Fruit fly (Drosophila melanogaster) whole organism, wandering third instar larva: ENCODE results near the gene plx.

Source experiments
- CG32264 ChIP-seq: fragments of 200-800 bp; sonication (Bioruptor generic); optimal IDR thresholded peaks from 2 replicates; lab custom pipeline; 2016; ENCODE audit warnings: missing biosample characterization, missing genetic modification characterization
- CG9705 ChIP-seq: fragments of 200-800 bp; sonication (Bioruptor generic); optimal IDR thresholded peaks from 2 replicates; lab custom pipeline; 2018; ENCODE audit warnings: missing biosample characterization, mild to moderate bottlenecking, missing genetic modification characterization
- CrebA ChIP-seq: fragments of 200-800 bp; sonication (Bioruptor generic); optimal IDR thresholded peaks from 2 replicates; lab custom pipeline; 2016; ENCODE audit warnings: missing biosample characterization, mild to moderate bottlenecking, missing genetic modification characterization, borderline replicate concordance
- Dif ChIP-seq: fragments of 200-275, 200-300 bp; sonication (Bioruptor generic); optimal IDR thresholded peaks from 2 replicates; lab custom pipeline; 2018; ENCODE audit warnings: missing biosample characterization, missing genetic modification characterization; ENCODE audit not compliant: partially characterized antibody
- GATAd ChIP-seq: sonication (Bioruptor generic); optimal IDR thresholded peaks from 2 replicates; lab custom pipeline; 2016; ENCODE audit warnings: missing biosample characterization, missing genetic modification characterization
- HLH106 ChIP-seq: fragments of 200-800 bp; optimal IDR thresholded peaks from 3 replicates; lab custom pipeline; 2019; ENCODE audit warnings: missing biosample characterization, mild to moderate bottlenecking, missing genetic modification characterization, moderate library complexity
- Hnf4 ChIP-seq: fragments of 200-800 bp; sonication (Bioruptor generic); optimal IDR thresholded peaks from 2 replicates; lab custom pipeline; 2016; ENCODE audit warnings: missing biosample characterization, mild to moderate bottlenecking, missing genetic modification characterization
- Hr78 ChIP-seq: fragments of >200 bp; optimal IDR thresholded peaks from 2 replicates; lab custom pipeline; 2017; ENCODE audit warnings: missing biosample characterization, missing genetic modification characterization
- Hr83 ChIP-seq: fragments of 200-300 bp; sonication (Bioruptor generic); optimal IDR thresholded peaks from 2 replicates; lab custom pipeline; 2016; ENCODE audit warnings: missing biosample characterization, mild to moderate bottlenecking, missing genetic modification characterization, moderate library complexity; ENCODE audit not compliant: poor library complexity, severe bottlenecking
- Jra ChIP-seq: sonication (Bioruptor generic); optimal IDR thresholded peaks from 2 replicates; lab custom pipeline; 2016; ENCODE audit warnings: missing biosample characterization, missing genetic modification characterization
- Mio ChIP-seq: sonication (Bioruptor generic); optimal IDR thresholded peaks from 2 replicates; lab custom pipeline; 2016; ENCODE audit warnings: missing biosample characterization, missing genetic modification characterization
- Myc ChIP-seq: fragments of >200 bp; optimal IDR thresholded peaks from 2 replicates; lab custom pipeline; 2017
- N ChIP-seq: fragments of >200 bp; optimal IDR thresholded peaks from 2 replicates; lab custom pipeline; 2018; ENCODE audit warnings: missing biosample characterization, missing external identifiers, missing genetic modification characterization
- OdsH ChIP-seq: fragments of 200-800 bp; sonication (Bioruptor generic); optimal IDR thresholded peaks from 2 replicates; lab custom pipeline; 2016; ENCODE audit warnings: missing biosample characterization, mild to moderate bottlenecking, missing genetic modification characterization
- Rel ChIP-seq, 2 experiments: fragments of 200-800 bp; sonication (Bioruptor generic) in 1 of 2; optimal IDR thresholded peaks; 2 replicates in 1 of 2; 3 replicates in 1 of 2; lab custom pipeline; 2016 to 2019; ENCODE audit warnings: mild to moderate bottlenecking in 2 of 2, missing biosample characterization in 2 of 2, missing genetic modification characterization in 2 of 2, moderate library complexity in 1 of 2
- Sp1 ChIP-seq: fragments of 200-800 bp; sonication (Bioruptor generic); optimal IDR thresholded peaks from 3 replicates; lab custom pipeline; 2019; ENCODE audit warnings: missing biosample characterization, mild to moderate bottlenecking, missing genetic modification characterization, moderate library complexity
- Vsx2 ChIP-seq: fragments of 200-300, 225-300 bp; sonication (Bioruptor generic); optimal IDR thresholded peaks from 2 replicates; lab custom pipeline; 2018; ENCODE audit warnings: missing biosample characterization, missing genetic modification characterization; ENCODE audit not compliant: partially characterized antibody
- brk ChIP-seq: fragments of 200-800 bp; sonication (Bioruptor generic); optimal IDR thresholded peaks from 2 replicates; lab custom pipeline; 2016; ENCODE audit warnings: missing biosample characterization, mild to moderate bottlenecking, missing genetic modification characterization
- dl ChIP-seq, 2 experiments: fragments of 175-275, 200-275 bp in 1 of 2; fragments of 200-275 bp in 1 of 2; sonication (Bioruptor generic); optimal IDR thresholded peaks; lab custom pipeline; 2018; ENCODE audit warnings: mild to moderate bottlenecking in 2 of 2, missing biosample characterization in 2 of 2, missing genetic modification characterization in 2 of 2, moderate library complexity in 2 of 2; ENCODE audit not compliant: partially characterized antibody in 2 of 2, insufficient read depth in 1 of 2
- dmrt93B ChIP-seq: fragments of 200-800 bp; sonication (Bioruptor generic); optimal IDR thresholded peaks from 2 replicates; lab custom pipeline; 2018; ENCODE audit warnings: missing biosample characterization, mild to moderate bottlenecking, missing genetic modification characterization
- dsf ChIP-seq: sonication (Bioruptor generic); optimal IDR thresholded peaks from 2 replicates; lab custom pipeline; 2016; ENCODE audit warnings: missing biosample characterization, missing genetic modification characterization, borderline replicate concordance
- ey ChIP-seq: fragments of 200-800 bp; sonication (Bioruptor generic); optimal IDR thresholded peaks from 2 replicates; lab custom pipeline; 2016; ENCODE audit warnings: missing biosample characterization, missing genetic modification characterization
- foxo ChIP-seq, 2 experiments: fragments of 200-800 bp; sonication (Bioruptor generic); optimal IDR thresholded peaks; 2 replicates in 1 of 2; 3 replicates in 1 of 2; lab custom pipeline; 2016 to 2017; ENCODE audit warnings: missing biosample characterization in 2 of 2, missing genetic modification characterization in 2 of 2
- fru ChIP-seq: fragments of 200-800 bp; sonication (Bioruptor generic); optimal IDR thresholded peaks from 3 replicates; lab custom pipeline; 2016; ENCODE audit warnings: missing biosample characterization, mild to moderate bottlenecking, missing genetic modification characterization
- h ChIP-seq: fragments of 200-800 bp; sonication (Bioruptor generic); optimal IDR thresholded peaks from 3 replicates; lab custom pipeline; 2016; ENCODE audit warnings: missing biosample characterization, mild to moderate bottlenecking, missing genetic modification characterization
- lola ChIP-seq: fragments of >200 bp; optimal IDR thresholded peaks from 2 replicates; lab custom pipeline; 2017; ENCODE audit warnings: missing biosample characterization, missing genetic modification characterization
- pan ChIP-seq: fragments of >200 bp; optimal IDR thresholded peaks from 2 replicates; lab custom pipeline; 2017
- psq ChIP-seq: fragments of 200-800 bp; sonication (Bioruptor generic); optimal IDR thresholded peaks from 3 replicates; lab custom pipeline; 2017; ENCODE audit warnings: missing biosample characterization, mild to moderate bottlenecking, missing genetic modification characterization, moderate library complexity
- rgr ChIP-seq: fragments of 200-800 bp; sonication (Bioruptor generic); optimal IDR thresholded peaks from 3 replicates; lab custom pipeline; 2016; ENCODE audit warnings: missing biosample characterization, mild to moderate bottlenecking, missing genetic modification characterization
- sv ChIP-seq: fragments of 200-800 bp; sonication (Bioruptor generic); optimal IDR thresholded peaks from 3 replicates; lab custom pipeline; 2016; ENCODE audit warnings: missing biosample characterization, missing genetic modification characterization
- tai ChIP-seq: sonication (Bioruptor generic); optimal IDR thresholded peaks from 2 replicates; lab custom pipeline; 2016; ENCODE audit warnings: missing biosample characterization, missing genetic modification characterization
- usp ChIP-seq: fragments of >200 bp; optimal IDR thresholded peaks from 2 replicates; lab custom pipeline; 2017; ENCODE audit warnings: missing biosample characterization, missing genetic modification characterization
- woc ChIP-seq: sonication (Bioruptor generic); optimal IDR thresholded peaks from 2 replicates; lab custom pipeline; 2016; ENCODE audit warnings: missing biosample characterization, mild to moderate bottlenecking, missing genetic modification characterization

The plx gene

dm6 chr3R:5685269-5686048, at the start of gene plx, which contains the start of gene Rab23:
TSS of gene plx (plus strand) at chr3R:5685855.
TSS of gene Rab23 (minus strand) at chr3R:5685434.
- TF ChIP-seq dsf (GFP tag; lab: Kevin White, UChicago) (no peak), Jra (peak; percentile 19), Hnf4 (GFP tag; lab: Kevin White, UChicago) (peak; percentile 54), Myc (lab: Kevin White, UChicago) (peak; percentile 53), pan (lab: Kevin White, UChicago) (no peak), Mio (GFP tag; lab: Kevin White, UChicago) (no peak), brk (no peak), woc (GFP tag; lab: Kevin White, UChicago) (no peak), CrebA (no peak), foxo (GFP tag; optimal IDR thresholded peaks at IDR 0.05; lab: Kevin White, UChicago) (peak in 1 of 2 experiments; percentile 28), Sp1 (GFP tag; lab: Kevin White, UChicago) (no peak), sv (no peak), rgr (GFP tag; lab: Kevin White, UChicago) (peak; percentile 39), Hr78 (GFP tag; lab: Kevin White, UChicago) (no peak), Vsx2 (GFP tag; lab: Kevin White, UChicago) (no peak), N (no peak), dmrt93B (GFP tag; lab: Kevin White, UChicago) (no peak), HLH106 (tag; lab: Kevin White, UChicago) (peak; percentile 18), Dif (GFP tag; lab: Kevin White, UChicago) (peak; percentile 51), dl (GFP tag; optimal IDR thresholded peaks at IDR 0.05; lab: Kevin White, UChicago; ENCODE audit: insufficient read depth in 1 of 2, partially characterized antibody in 2 of 2) (no peak), tai (GFP tag; lab: Kevin White, UChicago) (peak; percentile 31), OdsH (GFP tag; lab: Kevin White, UChicago) (peak; percentile 4), h (GFP tag; lab: Kevin White, UChicago) (peak; percentile 29), usp (GFP tag; lab: Kevin White, UChicago) (no peak), fru (GFP tag; lab: Kevin White, UChicago) (no peak), ey (GFP tag; lab: Kevin White, UChicago) (no peak), GATAd (GFP tag; lab: Kevin White, UChicago) (no peak), Rel (GFP tag; optimal IDR thresholded peaks at IDR 0.05; lab: Kevin White, UChicago) (no peak), Rel (tag; optimal IDR thresholded peaks at IDR 0.05; lab: Kevin White, UChicago) (no peak)

- no peak for TF ChIP-seq rgr (GFP tag; lab: Kevin White, UChicago)
- TF ChIP-seq foxo (GFP tag; optimal IDR thresholded peaks at IDR 0.05; lab: Kevin White, UChicago) = no peak
- TF ChIP-seq CG32264 = no peak
- peak; percentile 37 for TF ChIP-seq ey (GFP tag; lab: Kevin White, UChicago)
- TF ChIP-seq Vsx2 (GFP tag; lab: Kevin White, UChicago) = no peak
- TF ChIP-seq Sp1 (GFP tag; lab: Kevin White, UChicago) = no peak
- TF ChIP-seq psq (GFP tag; lab: Kevin White, UChicago) = peak; percentile 41
- no peak for TF ChIP-seq dsf (GFP tag; lab: Kevin White, UChicago)
- TF ChIP-seq lola (GFP tag; lab: Kevin White, UChicago) = no peak
- TF ChIP-seq pan (lab: Kevin White, UChicago) = no peak
- no peak for TF ChIP-seq Hnf4 (GFP tag; lab: Kevin White, UChicago)
- TF ChIP-seq Mio (GFP tag; lab: Kevin White, UChicago) = no peak
- TF ChIP-seq woc (GFP tag; lab: Kevin White, UChicago) = no peak
- TF ChIP-seq OdsH (GFP tag; lab: Kevin White, UChicago) = peak; percentile 1
- peak; percentile 32 for TF ChIP-seq sv
- TF ChIP-seq CG9705 (GFP tag; lab: Kevin White, UChicago) = no peak
- TF ChIP-seq HLH106 (tag; lab: Kevin White, UChicago) = peak; percentile 36
- TF ChIP-seq Hr83 (GFP tag; lab: Kevin White, UChicago) = peak; percentile 19
Observed at dm6 chr3R:5636519-5637430, 48.9 kb upstream of the plx start, which contains the start of the genes CG31548 and CG12170. TSS of gene CG31548 (minus strand) at chr3R:5636852. TSS of gene CG12170 (plus strand) at chr3R:5637234.
